Worm (Caenorhabditis elegans) whole organism, midembryonic: Measurements from ENCODE around the gene T13G4.7.

Experiments
- T22C8.4 ChIP-seq: fragments of 200-800 bp; sonication (Bioruptor generic); IDR thresholded peaks from 2 replicates; pipeline ENCODE4 v1.3.6; 2022; ENCODE audit warnings: missing genetic modification characterization, missing compliant biosample characterization
- cog-1 ChIP-seq: sonication (generic microtip); optimal IDR thresholded peaks from 2 replicates; lab custom pipeline; 2016; ENCODE audit warnings: missing genetic modification characterization, missing compliant biosample characterization
- flt-1 ChIP-seq: fragments of 200-800 bp; sonication (Bioruptor generic); IDR thresholded peaks from 2 replicates; pipeline ENCODE4 v1.3.6; 2022; ENCODE audit warnings: missing genetic modification characterization, missing compliant biosample characterization
- klf-2 ChIP-seq: fragments of 200-800 bp; sonication (Bioruptor generic); conservative IDR thresholded peaks from 2 replicates; pipeline ENCODE4 v1.3.6; 2022; ENCODE audit warnings: missing genetic modification reagents, missing genetic modification characterization, missing compliant biosample characterization
- med-1 ChIP-seq: sonication (generic microtip); optimal IDR thresholded peaks from 2 replicates; lab custom pipeline; 2017; ENCODE audit warnings: missing genetic modification characterization, mild to moderate bottlenecking, missing compliant biosample characterization, antibody characterized with exemption, missing genetic modification reagents; ENCODE audit not compliant: insufficient read depth
- ref-1 ChIP-seq: fragments of 200-800 bp; sonication (Bioruptor generic); conservative IDR thresholded peaks from 2 replicates; pipeline ENCODE4 v1.3.6; 2022; ENCODE audit warnings: missing genetic modification reagents, missing genetic modification characterization, missing compliant biosample characterization
- ztf-23 ChIP-seq: fragments of 200-800 bp; sonication (Bioruptor generic); IDR thresholded peaks from 2 replicates; pipeline ENCODE4 v1.3.6; 2022; ENCODE audit warnings: missing genetic modification reagents, missing genetic modification characterization, missing compliant biosample characterization
- ztf-29 ChIP-seq: fragments of 200-800 bp; sonication (Bioruptor generic); IDR thresholded peaks from 2 replicates; pipeline ENCODE4 v1.3.6; 2022; ENCODE audit warnings: missing genetic modification reagents, missing genetic modification characterization, missing compliant biosample characterization

DNA sequence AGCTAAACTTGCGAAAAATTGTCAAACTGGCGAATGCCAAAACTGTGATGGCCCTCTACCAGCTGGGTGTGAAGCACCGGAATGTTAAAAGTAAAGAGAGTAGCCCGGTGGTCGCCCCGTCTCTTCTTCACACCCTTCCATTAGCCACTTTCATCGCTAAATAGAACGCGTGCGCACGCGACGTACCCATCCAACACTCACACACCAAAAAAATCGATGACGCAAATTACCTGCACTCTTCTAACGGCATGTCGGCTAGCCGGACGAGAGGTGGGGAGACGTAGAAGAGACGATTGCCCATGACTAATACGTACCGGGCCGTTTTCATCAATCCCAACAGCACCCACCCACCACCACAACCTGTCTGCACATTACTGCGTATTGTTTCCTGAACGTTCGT, 38.3 kb upstream of the T13G4.7 start:
- no peak for TF ChIP-seq ref-1 (GFP tag; lab: Robert Waterston, UW)
- TF ChIP-seq med-1 (GFP tag; lab: Kevin White, UChicago) = no peak
- TF ChIP-seq T22C8.4 = peak; percentile 70
- 0 out of 2 replicates have a peak, but pooled peaks have one; percentile 20 for TF ChIP-seq flt-1 (GFP tag; lab: Robert Waterston, UW)
- TF ChIP-seq cog-1 (tag; lab: Kevin White, UChicago) = no peak
- no peak for TF ChIP-seq ztf-29
- no peak for TF ChIP-seq klf-2 (GFP tag; lab: Robert Waterston, UW)
- no peak for TF ChIP-seq ztf-23 (GFP tag; lab: Robert Waterston, UW)
